Fruit fly (Drosophila melanogaster) whole organism, embryonic: Measurements from ENCODE around the gene CG13088.

ENCODE experiments used
- Asciz ChIP-seq: fragments of 200-800 bp; sonication (Bioruptor generic); optimal IDR thresholded peaks from 2 replicates; lab custom pipeline; 2017; ENCODE audit warnings: missing biosample characterization, mild to moderate bottlenecking, missing genetic modification characterization, missing genetic modification reagents
- Awh ChIP-seq: fragments of 200-800 bp; sonication (Bioruptor generic); IDR thresholded peaks from 2 replicates; pipeline ENCODE4, ENCODE4 v1.3.6; 2022; ENCODE audit warnings: missing biosample characterization, missing genetic modification characterization
- CG11504 ChIP-seq: fragments of 200-800 bp; sonication (Bioruptor generic); optimal IDR thresholded peaks from 3 replicates; lab custom pipeline; 2019; ENCODE audit warnings: missing biosample characterization, mild to moderate bottlenecking, missing genetic modification characterization, moderate library complexity
- CG13775 ChIP-seq: fragments of 200-800 bp; sonication (Bioruptor generic); optimal IDR thresholded peaks from 3 replicates; lab custom pipeline; 2017; ENCODE audit warnings: missing biosample characterization, mild to moderate bottlenecking, missing genetic modification characterization
- CG15269 ChIP-seq: fragments of 200-800 bp; sonication (Bioruptor generic); optimal IDR thresholded peaks from 2 replicates; lab custom pipeline; 2018; ENCODE audit warnings: missing biosample characterization, mild to moderate bottlenecking, missing genetic modification characterization, moderate library complexity
- CG15479 ChIP-seq: fragments of 200-800 bp; sonication (Bioruptor generic); optimal IDR thresholded peaks from 3 replicates; lab custom pipeline; 2019; ENCODE audit warnings: missing biosample characterization, mild to moderate bottlenecking, missing genetic modification characterization, moderate library complexity
- CG15696 ChIP-seq: fragments of 200-800 bp; sonication (Bioruptor generic); optimal IDR thresholded peaks from 2 replicates; lab custom pipeline; 2019; ENCODE audit warnings: missing biosample characterization, mild to moderate bottlenecking, missing genetic modification characterization, moderate library complexity
- CG17912 ChIP-seq: fragments of 200-800 bp; sonication (Bioruptor generic); optimal IDR thresholded peaks from 2 replicates; lab custom pipeline; 2018; ENCODE audit warnings: missing biosample characterization, mild to moderate bottlenecking, missing genetic modification characterization
- CG18011 ChIP-seq: fragments of 200-800 bp; sonication (Bioruptor generic); optimal IDR thresholded peaks from 2 replicates; lab custom pipeline; 2017; ENCODE audit warnings: missing biosample characterization, missing genetic modification characterization, mild to moderate bottlenecking, moderate library complexity, missing genotype
- CG18764 ChIP-seq: fragments of 200-800 bp; sonication (Bioruptor generic); optimal IDR thresholded peaks from 3 replicates; lab custom pipeline; 2016; ENCODE audit warnings: missing biosample characterization, missing genetic modification characterization
- CG2199 ChIP-seq: fragments of 200-800 bp; sonication (Bioruptor generic); IDR thresholded peaks from 3 replicates; pipeline ENCODE4 v1.3.6; 2022; ENCODE audit warnings: missing biosample characterization, missing genetic modification characterization
- CG2712 ChIP-seq: fragments of 200-800 bp; optimal IDR thresholded peaks from 3 replicates; lab custom pipeline; 2019; ENCODE audit warnings: missing biosample characterization, mild to moderate bottlenecking, missing genetic modification characterization, moderate library complexity
- CG32767 ChIP-seq: fragments of 200-800 bp; sonication (Bioruptor generic); IDR thresholded peaks from 2 replicates; pipeline ENCODE4 v1.3.6; 2022; ENCODE audit warnings: missing biosample characterization, missing genetic modification characterization
- CG34376 ChIP-seq: fragments of 200-800 bp; sonication (Bioruptor generic); optimal IDR thresholded peaks from 2 replicates; lab custom pipeline; 2018; ENCODE audit warnings: missing biosample characterization, mild to moderate bottlenecking, missing genetic modification characterization
- CG4707 ChIP-seq: fragments of 200-800 bp; sonication (Bioruptor generic); optimal IDR thresholded peaks from 2 replicates; lab custom pipeline; 2018; ENCODE audit warnings: missing biosample characterization, mild to moderate bottlenecking, missing genetic modification characterization, moderate library complexity
- CG5180 ChIP-seq: fragments of 200-800 bp; sonication (Bioruptor generic); optimal IDR thresholded peaks from 3 replicates; lab custom pipeline; 2017; ENCODE audit warnings: missing biosample characterization, missing genetic modification characterization, mild to moderate bottlenecking, moderate library complexity, missing genetic modification reagents
- CG6272 ChIP-seq: fragments of 200-800 bp; sonication (Bioruptor generic); IDR thresholded peaks from 2 replicates; pipeline ENCODE4 v1.3.6; 2022; ENCODE audit warnings: missing biosample characterization, missing genetic modification characterization
- CG6791 ChIP-seq: fragments of 200-800 bp; sonication (Bioruptor generic); IDR thresholded peaks from 3 replicates; pipeline ENCODE4 v1.3.6; 2022; ENCODE audit warnings: missing biosample characterization, missing genetic modification characterization; ENCODE audit not compliant: partially characterized antibody
- CG8089 ChIP-seq: fragments of 200-800 bp; sonication (Bioruptor generic); optimal IDR thresholded peaks from 3 replicates; lab custom pipeline; 2016; ENCODE audit warnings: missing biosample characterization, missing genetic modification characterization
- CG8290 ChIP-seq, 3 experiments: fragments of 200-800 bp; sonication (Bioruptor generic); optimal IDR thresholded peaks; 2 replicates each; lab custom pipeline; 2016 to 2019; ENCODE audit warnings: missing biosample characterization in 3 of 3, missing genetic modification characterization in 3 of 3, mild to moderate bottlenecking in 2 of 3, moderate library complexity in 1 of 3
- CG8924 ChIP-seq: fragments of 200-800 bp; optimal IDR thresholded peaks from 3 replicates; lab custom pipeline; 2019; ENCODE audit warnings: missing biosample characterization, mild to moderate bottlenecking, missing genetic modification characterization, moderate library complexity
- CG9215 ChIP-seq: fragments of 200-800 bp; sonication (Bioruptor generic); IDR thresholded peaks from 2 replicates; pipeline ENCODE4 v1.3.6; 2022; ENCODE audit warnings: missing biosample characterization, missing genetic modification characterization
- CG9609 ChIP-seq: fragments of 200-800 bp; sonication (Bioruptor generic); optimal IDR thresholded peaks from 3 replicates; lab custom pipeline; 2016; ENCODE audit warnings: missing biosample characterization, missing genetic modification characterization
- CG9797 ChIP-seq: fragments of 200-800 bp; sonication (Bioruptor generic); optimal IDR thresholded peaks from 3 replicates; lab custom pipeline; 2018; ENCODE audit warnings: missing biosample characterization, mild to moderate bottlenecking, missing genetic modification characterization
- CoRest ChIP-seq: fragments of 200-800 bp; sonication (Bioruptor generic); optimal IDR thresholded peaks from 3 replicates; lab custom pipeline; 2018; ENCODE audit warnings: missing biosample characterization, mild to moderate bottlenecking, missing genetic modification characterization, moderate library complexity
- Deaf1 ChIP-seq: fragments of 200-800 bp; optimal IDR thresholded peaks from 3 replicates; lab custom pipeline; 2019; ENCODE audit warnings: missing biosample characterization, mild to moderate bottlenecking, missing genetic modification characterization, moderate library complexity
- Drgx ChIP-seq: fragments of 200-800 bp; sonication (Bioruptor generic); IDR thresholded peaks from 2 replicates; pipeline ENCODE4 v1.3.6; 2022; ENCODE audit warnings: missing biosample characterization, missing genetic modification characterization
- E2f2 ChIP-seq: fragments of 200-800 bp; sonication (Bioruptor generic); IDR thresholded peaks from 2 replicates; pipeline ENCODE4 v1.3.6; 2022; ENCODE audit warnings: missing biosample characterization, missing genetic modification characterization
- ERR ChIP-seq: fragments of 200-800 bp; sonication (Bioruptor generic); optimal IDR thresholded peaks from 2 replicates; lab custom pipeline; 2016; ENCODE audit warnings: missing biosample characterization, missing genetic modification characterization
- Nf-YC ChIP-seq: fragments of 200-800 bp; optimal IDR thresholded peaks from 3 replicates; lab custom pipeline; 2019; ENCODE audit warnings: missing biosample characterization, mild to moderate bottlenecking, missing genetic modification characterization, moderate library complexity
- Oaz ChIP-seq: fragments of 200-800 bp; sonication (Bioruptor generic); IDR thresholded peaks from 2 replicates; pipeline ENCODE4 v1.3.6; 2022; ENCODE audit warnings: missing biosample characterization, missing genetic modification characterization
- Pdp1 ChIP-seq, 2 experiments: fragments of 200-800 bp; sonication (Bioruptor generic); optimal IDR thresholded peaks; 3 replicates each; lab custom pipeline; 2016; ENCODE audit warnings: missing biosample characterization in 2 of 2, missing genetic modification characterization in 2 of 2, mild to moderate bottlenecking in 1 of 2, moderate library complexity in 1 of 2
- abd-A ChIP-seq: fragments of 200-800 bp; sonication (Bioruptor generic); optimal IDR thresholded peaks from 3 replicates; lab custom pipeline; 2019; ENCODE audit warnings: missing biosample characterization, mild to moderate bottlenecking, missing genetic modification characterization, moderate library complexity
- ac ChIP-seq: fragments of 200-800 bp; sonication (Bioruptor generic); optimal IDR thresholded peaks from 3 replicates; lab custom pipeline; 2017; ENCODE audit warnings: missing biosample characterization, mild to moderate bottlenecking, missing genetic modification characterization
- amos ChIP-seq: fragments of 200-800 bp; sonication (Bioruptor generic); IDR thresholded peaks from 2 replicates; pipeline ENCODE4 v1.3.6; 2022; ENCODE audit warnings: missing biosample characterization, missing genetic modification characterization; ENCODE audit not compliant: partially characterized antibody
- cg ChIP-seq: fragments of 200-800 bp; sonication (Bioruptor generic); optimal IDR thresholded peaks from 3 replicates; lab custom pipeline; 2019; ENCODE audit warnings: missing biosample characterization, mild to moderate bottlenecking, missing genetic modification characterization, moderate library complexity
- corto ChIP-seq: fragments of 200-800 bp; sonication (Bioruptor generic); optimal IDR thresholded peaks from 2 replicates; lab custom pipeline; 2016; ENCODE audit warnings: missing biosample characterization, mild to moderate bottlenecking, missing genetic modification characterization, moderate library complexity
- dmrt99B ChIP-seq: fragments of 200-800 bp; sonication (Bioruptor generic); optimal IDR thresholded peaks from 2 replicates; lab custom pipeline; 2018; ENCODE audit warnings: missing biosample characterization, mild to moderate bottlenecking, missing genetic modification characterization, moderate library complexity
- insv ChIP-seq, 2 experiments: fragments of 200-800 bp; sonication (Bioruptor generic); optimal IDR thresholded peaks; 3 replicates each; lab custom pipeline; 2016 to 2018; ENCODE audit warnings: missing biosample characterization in 2 of 2, missing genetic modification characterization in 2 of 2
- lbe ChIP-seq: fragments of 200-800 bp; sonication (Bioruptor generic); optimal IDR thresholded peaks from 2 replicates; lab custom pipeline; 2016; ENCODE audit warnings: missing biosample characterization, mild to moderate bottlenecking, missing genetic modification characterization
- lola ChIP-seq, 3 experiments: fragments of >200 bp in 2 of 3; fragments of 200-800 bp in 1 of 3; sonication (Bioruptor generic) in 1 of 3; optimal IDR thresholded peaks; 2 replicates each; lab custom pipeline; 2017 to 2019; ENCODE audit warnings: missing biosample characterization in 3 of 3, missing genetic modification characterization in 3 of 3, mild to moderate bottlenecking in 1 of 3, moderate library complexity in 1 of 3
- mam ChIP-seq: fragments of 200-800 bp; sonication (Bioruptor generic); optimal IDR thresholded peaks from 3 replicates; lab custom pipeline; 2016; ENCODE audit warnings: missing biosample characterization, missing genetic modification characterization
- nom ChIP-seq: fragments of 200-800 bp; sonication (Bioruptor generic); optimal IDR thresholded peaks from 2 replicates; lab custom pipeline; 2017; ENCODE audit warnings: missing biosample characterization, missing genetic modification characterization, mild to moderate bottlenecking, moderate library complexity, missing genetic modification reagents
- otp ChIP-seq: fragments of 200-800 bp; sonication (Bioruptor generic); IDR thresholded peaks from 3 replicates; pipeline ENCODE4, ENCODE4 v1.3.6; 2022; ENCODE audit warnings: missing biosample characterization, missing genetic modification characterization
- sug ChIP-seq: fragments of 200-800 bp; optimal IDR thresholded peaks from 2 replicates; lab custom pipeline; 2019; ENCODE audit warnings: missing biosample characterization, mild to moderate bottlenecking, missing genetic modification characterization, moderate library complexity
- tll ChIP-seq, 2 experiments: fragments of 200-800 bp in 1 of 2; fragments of >200 bp in 1 of 2; sonication (Bioruptor generic) in 1 of 2; optimal IDR thresholded peaks; 2 replicates each; lab custom pipeline; 2017 to 2019; ENCODE audit warnings: missing biosample characterization in 2 of 2, missing genetic modification characterization in 2 of 2, mild to moderate bottlenecking in 1 of 2, moderate library complexity in 1 of 2

Gene CG13088

dm6 chr2L:8478911-8479706, 9.7 kb upstream of the CG13088 start (continued):
- TF ChIP-seq ERR (no peak), cg (peak; percentile 33), CG6791 (GFP tag; lab: Robert Waterston, UW) (peak; percentile 29; the same call in 1 of the 3 replicates), CoRest (tag; lab: Kevin White, UChicago) (no peak), CG15696 (tag; lab: Kevin White, UChicago) (no peak), tll (GFP tag; optimal IDR thresholded peaks at IDR 0.05; lab: Kevin White, UChicago) (no peak), lola (GFP tag; optimal IDR thresholded peaks at IDR 0.05; lab: Kevin White, UChicago) (no peak), CG15269 (tag; lab: Kevin White, UChicago) (no peak), CG8924 (no peak), insv (GFP tag; optimal IDR thresholded peaks at IDR 0.05; lab: Kevin White, UChicago) (peak in 1 of 2 experiments; percentile 86), CG13775 (GFP tag; lab: Kevin White, UChicago) (no peak), mam (GFP tag; lab: Kevin White, UChicago) (no peak), Nf-YC (tag; lab: Kevin White, UChicago) (no peak), Asciz (GFP tag; lab: Kevin White, UChicago) (no peak), E2f2 (GFP tag; lab: Robert Waterston, UW) (no peak), CG18011 (GFP tag; lab: Kevin White, UChicago) (no peak), CG8089 (GFP tag; lab: Kevin White, UChicago) (no peak), lbe (peak; percentile 36), Deaf1 (tag; lab: Kevin White, UChicago) (peak; percentile 60), dmrt99B (no peak), CG15479 (GFP tag; lab: Kevin White, UChicago) (peak; percentile 18), CG6272 (GFP tag; lab: Robert Waterston, UW) (no peak), nom (peak; percentile 99), CG11504 (tag; lab: Kevin White, UChicago) (no peak), CG9609 (GFP tag; lab: Kevin White, UChicago) (no peak), CG9797 (GFP tag; lab: Kevin White, UChicago) (no peak), amos (GFP tag; lab: Robert Waterston, UW) (no peak), CG17912 (GFP tag; lab: Kevin White, UChicago) (no peak), CG34376 (GFP tag; lab: Kevin White, UChicago) (no peak), Oaz (GFP tag; lab: Robert Waterston, UW) (no peak), Pdp1 (GFP tag; optimal IDR thresholded peaks at IDR 0.05; lab: Kevin White, UChicago) (no peak), CG8290 (GFP tag; optimal IDR thresholded peaks at IDR 0.05; lab: Kevin White, UChicago) (no peak), CG8290 (tag; optimal IDR thresholded peaks at IDR 0.05; lab: Kevin White, UChicago) (no peak), CG5180 (GFP tag; lab: Kevin White, UChicago) (peak; percentile 3), CG32767 (GFP tag; lab: Robert Waterston, UW) (0 out of 2 replicates have a peak, but pooled peaks have one; percentile 36), sug (tag; lab: Kevin White, UChicago) (no peak), CG2199 (GFP tag; lab: Robert Waterston, UW) (peak; percentile 72; the same call in 1 of the 3 replicates), otp (GFP tag; lab: Robert Waterston, UW) (no peak), corto (GFP tag; lab: Kevin White, UChicago) (peak; percentile 54), abd-A (tag; lab: Kevin White, UChicago) (no peak), Awh (GFP tag; lab: Robert Waterston, UW) (0 out of 2 replicates have a peak, but pooled peaks have one; percentile 10), CG18764 (GFP tag; lab: Kevin White, UChicago) (no peak), CG2712 (tag; lab: Kevin White, UChicago) (no peak), Drgx (peak; percentile 66), CG9215 (GFP tag; lab: Robert Waterston, UW) (no peak), ac (peak; percentile 0), CG4707 (GFP tag; lab: Kevin White, UChicago) (no peak)
